ENCODE assay signal across 4 worm cellular contexts in genomic region chrV:11802508-11802907, ce11.
TF ChIP-seq lines count a peak whose summit lies in the region.

No protein-coding gene starts in this region.

TF ChIP-seq in whole organism, L1 larva, 84 proteins besides CTCF, POLR2A, EP300 and RAD21 (continued from another document):
- TF ChIP-seq nhr-85 (tag; lab: Kevin White, UChicago) = peak; percentile 99
- peak; percentile 11 for TF ChIP-seq lin-13 (GFP tag; optimal IDR thresholded peaks at IDR 0.05; lab: Kevin White, UChicago)
- TF ChIP-seq grh-1 (GFP tag; IDR thresholded peaks at IDR 0.05; lab: Robert Waterston, UW) = peak; percentile 86
- no peak for TF ChIP-seq pqm-1 (tag; optimal IDR thresholded peaks at IDR 0.05; lab: Kevin White, UChicago)
- TF ChIP-seq nhr-47 (tag; optimal IDR thresholded peaks at IDR 0.05; lab: Kevin White, UChicago) = peak; percentile 73
- TF ChIP-seq lin-35 (GFP tag; optimal IDR thresholded peaks at IDR 0.05; lab: Kevin White, UChicago) = peak in 1 of 2 experiments; percentile 69
- TF ChIP-seq nhr-237 (tag; optimal IDR thresholded peaks at IDR 0.05; lab: Kevin White, UChicago) = no peak
- TF ChIP-seq nhr-19 (GFP tag; conservative IDR thresholded peaks at IDR 0.05; lab: Robert Waterston, UW) = peak; percentile 81
- peak; percentile 48 for TF ChIP-seq C16A3.4 (tag; optimal IDR thresholded peaks at IDR 0.05; lab: Kevin White, UChicago)
- peak; percentile 27 for TF ChIP-seq jun-1 (tag; optimal IDR thresholded peaks at IDR 0.05; lab: Kevin White, UChicago)
- TF ChIP-seq pag-3 (tag; optimal IDR thresholded peaks at IDR 0.05; lab: Kevin White, UChicago; ENCODE audit: borderline replicate concordance, insufficient read depth) = no peak
- peak; percentile 95 for TF ChIP-seq nhr-20 (tag; optimal IDR thresholded peaks at IDR 0.05; lab: Kevin White, UChicago)
- TF ChIP-seq elt-3 (tag; optimal IDR thresholded peaks at IDR 0.05; lab: Kevin White, UChicago) = peak; percentile 84 to 100 (median 98)
- no peak for TF ChIP-seq vab-15 (tag; optimal IDR thresholded peaks at IDR 0.05; lab: Kevin White, UChicago)
- no peak for TF ChIP-seq snpc-4 (tag; optimal IDR thresholded peaks at IDR 0.05; lab: Kevin White, UChicago)
- peak; percentile 30 to 61 for TF ChIP-seq lsy-2 (tag; optimal IDR thresholded peaks at IDR 0.05; lab: Kevin White, UChicago)
- TF ChIP-seq zag-1 (tag; optimal IDR thresholded peaks at IDR 0.05; lab: Kevin White, UChicago) = no peak
- TF ChIP-seq fkh-4 (tag; optimal IDR thresholded peaks at IDR 0.05; lab: Kevin White, UChicago; ENCODE audit: borderline replicate concordance) = no peak
- peak; percentile 89 for TF ChIP-seq nhr-90 (tag; optimal IDR thresholded peaks at IDR 0.05; lab: Kevin White, UChicago; ENCODE audit: poor library complexity)
- TF ChIP-seq hlh-17 (GFP tag; optimal IDR thresholded peaks at IDR 0.05; lab: Kevin White, UChicago; ENCODE audit: borderline replicate concordance) = no peak
- TF ChIP-seq egl-27 (tag; optimal IDR thresholded peaks at IDR 0.05; lab: Kevin White, UChicago) = peak in 1 of 2 experiments; percentile 60
- TF ChIP-seq nhr-77 (tag; optimal IDR thresholded peaks at IDR 0.05; lab: Kevin White, UChicago) = peak; percentile 45
- TF ChIP-seq ceh-8 (GFP tag; optimal IDR thresholded peaks at IDR 0.05; lab: Kevin White, UChicago) = no peak
- peak; percentile 77 for TF ChIP-seq snu-23 (GFP tag; optimal IDR thresholded peaks at IDR 0.05; lab: Kevin White, UChicago)
- no peak for TF ChIP-seq fkh-10 (GFP tag; optimal IDR thresholded peaks at IDR 0.05; lab: Kevin White, UChicago)
- TF ChIP-seq lin-14 (GFP tag; optimal IDR thresholded peaks at IDR 0.05; lab: Kevin White, UChicago) = peak; percentile 89
- peak in 1 of 3 experiments; percentile 22 for TF ChIP-seq dpl-1 (GFP tag; optimal IDR thresholded peaks at IDR 0.05; lab: Kevin White, UChicago)
- TF ChIP-seq efl-1 (optimal IDR thresholded peaks at IDR 0.05; lab: Kevin White, UChicago) = no peak
- peak in 1 of 2 experiments; percentile 1 for TF ChIP-seq efl-1 (GFP tag; optimal IDR thresholded peaks at IDR 0.05 in 1 of 2; lab: Kevin White, UChicago)
- no peak for TF ChIP-seq fkh-8 (tag; optimal IDR thresholded peaks at IDR 0.05; lab: Kevin White, UChicago)
- TF ChIP-seq mdl-1 (tag; optimal IDR thresholded peaks at IDR 0.05; lab: Kevin White, UChicago) = peak; percentile 23 to 98

TF ChIP-seq in whole organism, L2 larva, 48 proteins besides CTCF, POLR2A, EP300 and RAD21 (continued from another document):
- TF ChIP-seq nhr-21 (tag; optimal IDR thresholded peaks at IDR 0.05; lab: Kevin White, UChicago) (peak; percentile 99), lin-13 (GFP tag; optimal IDR thresholded peaks at IDR 0.05; lab: Kevin White, UChicago) (no peak), unc-55 (GFP tag; optimal IDR thresholded peaks at IDR 0.05; lab: Kevin White, UChicago) (no peak), Y55F3AM.14 (GFP tag; optimal IDR thresholded peaks at IDR 0.05; lab: Kevin White, UChicago) (peak; percentile 83), nhr-12 (tag; optimal IDR thresholded peaks at IDR 0.05; lab: Kevin White, UChicago) (no peak), sma-3 (GFP tag; optimal IDR thresholded peaks at IDR 0.05; lab: Kevin White, UChicago) (peak; percentile 99), elt-1 (tag; optimal IDR thresholded peaks at IDR 0.05; lab: Kevin White, UChicago) (no peak), unc-39 (tag; optimal IDR thresholded peaks at IDR 0.05; lab: Kevin White, UChicago) (no peak), ceh-82 (tag; optimal IDR thresholded peaks at IDR 0.05; lab: Kevin White, UChicago) (no peak), ama-1 (optimal IDR thresholded peaks at IDR 0.05; lab: Kevin White, UChicago) (no peak), egl-27 (tag; optimal IDR thresholded peaks at IDR 0.05; lab: Kevin White, UChicago) (peak; percentile 91), snpc-4 (tag; optimal IDR thresholded peaks at IDR 0.05; lab: Kevin White, UChicago) (no peak), C34F6.9 (tag; optimal IDR thresholded peaks at IDR 0.05; lab: Kevin White, UChicago) (no peak), zag-1 (tag; optimal IDR thresholded peaks at IDR 0.05; lab: Kevin White, UChicago) (no peak), ceh-16 (tag; optimal IDR thresholded peaks at IDR 0.05; lab: Kevin White, UChicago) (no peak), ztf-4 (tag; optimal IDR thresholded peaks at IDR 0.05; lab: Kevin White, UChicago) (no peak), nhr-23 (tag; optimal IDR thresholded peaks at IDR 0.05; lab: Kevin White, UChicago) (no peak), nhr-129 (tag; optimal IDR thresholded peaks at IDR 0.05; lab: Kevin White, UChicago) (peak; percentile 31), crh-2 (tag; optimal IDR thresholded peaks at IDR 0.05; lab: Kevin White, UChicago) (peak; percentile 84), lin-11 (tag; optimal IDR thresholded peaks at IDR 0.05; lab: Kevin White, UChicago) (no peak), nhr-25 (tag; optimal IDR thresholded peaks at IDR 0.05; lab: Kevin White, UChicago) (peak; percentile 96), mdl-1 (tag; optimal IDR thresholded peaks at IDR 0.05; lab: Kevin White, UChicago) (peak; percentile 79 to 89), nhr-11 (tag; optimal IDR thresholded peaks at IDR 0.05; lab: Kevin White, UChicago) (no peak), dmd-4 (tag; optimal IDR thresholded peaks at IDR 0.05; lab: Kevin White, UChicago) (no peak), R02D3.7 (tag; optimal IDR thresholded peaks at IDR 0.05; lab: Kevin White, UChicago) (no peak)

TF ChIP-seq in whole organism, L3 larva, 47 proteins besides CTCF, POLR2A, EP300 and RAD21 (continued from another document):
- TF ChIP-seq fkh-10 (GFP tag; optimal IDR thresholded peaks at IDR 0.05; lab: Kevin White, UChicago) = no peak
- TF ChIP-seq unc-39 (tag; optimal IDR thresholded peaks at IDR 0.05; lab: Kevin White, UChicago) = no peak
- TF ChIP-seq ceh-28 (tag; optimal IDR thresholded peaks at IDR 0.05; lab: Kevin White, UChicago) = peak; percentile 41
- TF ChIP-seq ztf-11 (tag; optimal IDR thresholded peaks at IDR 0.05; lab: Kevin White, UChicago) = no peak
- TF ChIP-seq mdl-1 (tag; optimal IDR thresholded peaks at IDR 0.05; lab: Kevin White, UChicago) = peak; percentile 76
- peak; percentile 65 for TF ChIP-seq lsy-12 (tag; optimal IDR thresholded peaks at IDR 0.05; lab: Kevin White, UChicago)
- peak; percentile 69 for TF ChIP-seq R02D3.7 (tag; optimal IDR thresholded peaks at IDR 0.05; lab: Kevin White, UChicago)
- peak; percentile 32 for TF ChIP-seq elt-2 (tag; optimal IDR thresholded peaks at IDR 0.05; lab: Kevin White, UChicago)
TF ChIP-seq in whole organism, L3 larva: peak in this region for 15.

TF ChIP-seq in whole organism, L4 larva, 104 proteins besides CTCF, POLR2A, EP300 and RAD21 (continued from another document):
- no peak for TF ChIP-seq egl-27 (tag; optimal IDR thresholded peaks at IDR 0.05; lab: Kevin White, UChicago)
- no peak for TF ChIP-seq zip-2 (tag; optimal IDR thresholded peaks at IDR 0.05; lab: Kevin White, UChicago)
- peak; percentile 45; the same call in 1 of the 2 replicates for TF ChIP-seq ctbp-1 (GFP tag; IDR thresholded peaks at IDR 0.05; lab: Robert Waterston, UW)
- TF ChIP-seq tra-1 (GFP tag; IDR thresholded peaks at IDR 0.05; lab: Robert Waterston, UW) = peak; percentile 61; the same call in 1 of the 2 replicates
- no peak; the same call in 1 of the 2 replicates for TF ChIP-seq php-3 (GFP tag; IDR thresholded peaks at IDR 0.05; lab: Robert Waterston, UW)
- no peak for TF ChIP-seq mxl-2 (GFP tag; conservative IDR thresholded peaks at IDR 0.05; lab: Robert Waterston, UW)
- peak; percentile 86 for TF ChIP-seq gei-8 (GFP tag; optimal IDR thresholded peaks at IDR 0.05; lab: Kevin White, UChicago)
- peak in 1 of 2 experiments; percentile 73 for TF ChIP-seq lsy-2 (tag; optimal IDR thresholded peaks at IDR 0.05; lab: Kevin White, UChicago)
- no peak for TF ChIP-seq lin-39 (tag; optimal IDR thresholded peaks at IDR 0.05; lab: Kevin White, UChicago)
- TF ChIP-seq T26A8.4 (GFP tag; IDR thresholded peaks at IDR 0.05; lab: Robert Waterston, UW) = peak; percentile 34; the same call in 1 of the 2 replicates
- TF ChIP-seq madf-9 (GFP tag; conservative IDR thresholded peaks at IDR 0.05; lab: Robert Waterston, UW) = no peak
- 0 out of 2 replicates have a peak, but pooled peaks have one; percentile 11 for TF ChIP-seq hmg-1.1 (GFP tag; IDR thresholded peaks at IDR 0.05; lab: Robert Waterston, UW)
- peak; percentile 89 for TF ChIP-seq hlh-11 (tag; optimal IDR thresholded peaks at IDR 0.05; lab: Kevin White, UChicago)
- no peak for TF ChIP-seq zfp-2 (tag; optimal IDR thresholded peaks at IDR 0.05; lab: Kevin White, UChicago)
- no peak for TF ChIP-seq Y5F2A.4 (GFP tag; optimal IDR thresholded peaks at IDR 0.05; lab: Kevin White, UChicago)
- no peak for TF ChIP-seq ceh-62 (tag; optimal IDR thresholded peaks at IDR 0.05; lab: Kevin White, UChicago)
- no peak for TF ChIP-seq vab-7 (GFP tag; IDR thresholded peaks at IDR 0.05; lab: Robert Waterston, UW)
- peak; percentile 6 for TF ChIP-seq rbr-2 (tag; optimal IDR thresholded peaks at IDR 0.05; lab: Kevin White, UChicago)
- TF ChIP-seq nhr-48 (tag; optimal IDR thresholded peaks at IDR 0.05; lab: Kevin White, UChicago) = peak; percentile 98
- TF ChIP-seq madf-5 (GFP tag; IDR thresholded peaks at IDR 0.05; lab: Robert Waterston, UW) = no peak
- peak; percentile 87 for TF ChIP-seq dmd-6 (GFP tag; IDR thresholded peaks at IDR 0.05; lab: Robert Waterston, UW)
- TF ChIP-seq ztf-7 (tag; optimal IDR thresholded peaks at IDR 0.05; lab: Kevin White, UChicago) = no peak
- peak; percentile 39 for TF ChIP-seq pqm-1 (tag; optimal IDR thresholded peaks at IDR 0.05; lab: Kevin White, UChicago)
- TF ChIP-seq nhr-237 (tag; optimal IDR thresholded peaks at IDR 0.05; lab: Kevin White, UChicago) = peak; percentile 24
- no peak for TF ChIP-seq F37D6.2 (tag; optimal IDR thresholded peaks at IDR 0.05; lab: Kevin White, UChicago)
- TF ChIP-seq snpc-1.2 (GFP tag; IDR thresholded peaks at IDR 0.05; lab: Robert Waterston, UW) = no peak
- no peak for TF ChIP-seq lir-3 (tag; optimal IDR thresholded peaks at IDR 0.05; lab: Kevin White, UChicago)
- TF ChIP-seq egl-43 (GFP tag; IDR thresholded peaks at IDR 0.05; lab: Robert Waterston, UW) = no peak
- no peak for TF ChIP-seq ceh-32 (tag; optimal IDR thresholded peaks at IDR 0.05; lab: Kevin White, UChicago; ENCODE audit: poor library complexity)
- no peak for TF ChIP-seq ama-1 (optimal IDR thresholded peaks at IDR 0.05; lab: Kevin White, UChicago)
- peak; percentile 87 for TF ChIP-seq aha-1 (tag; lab: Kevin White, UChicago)
- TF ChIP-seq nhr-76 (tag; optimal IDR thresholded peaks at IDR 0.05; lab: Kevin White, UChicago) = no peak
- TF ChIP-seq ztf-11 (tag; optimal IDR thresholded peaks at IDR 0.05; lab: Kevin White, UChicago) = no peak
- no peak for TF ChIP-seq daf-12 (tag; optimal IDR thresholded peaks at IDR 0.05; lab: Kevin White, UChicago)
- no peak for TF ChIP-seq spr-3 (GFP tag; optimal IDR thresholded peaks at IDR 0.05; lab: Kevin White, UChicago)
- TF ChIP-seq R02D3.7 (tag; optimal IDR thresholded peaks at IDR 0.05; lab: Kevin White, UChicago) = no peak
- TF ChIP-seq sdz-12 (GFP tag; optimal IDR thresholded peaks at IDR 0.05; lab: Kevin White, UChicago) = no peak
- no peak for TF ChIP-seq lim-7 (GFP tag; IDR thresholded peaks at IDR 0.05; lab: Robert Waterston, UW)
- TF ChIP-seq F10B5.3 (tag; optimal IDR thresholded peaks at IDR 0.05; lab: Kevin White, UChicago) = no peak
- no peak for TF ChIP-seq ceh-28 (tag; optimal IDR thresholded peaks at IDR 0.05; lab: Kevin White, UChicago)
- no peak for TF ChIP-seq ZK546.5 (tag; optimal IDR thresholded peaks at IDR 0.05; lab: Kevin White, UChicago)
- TF ChIP-seq snpc-4 (tag; optimal IDR thresholded peaks at IDR 0.05; lab: Kevin White, UChicago) = no peak
- no peak for TF ChIP-seq daf-16 (GFP tag; optimal IDR thresholded peaks at IDR 0.05; lab: Kevin White, UChicago)
- TF ChIP-seq daf-16 (tag; optimal IDR thresholded peaks at IDR 0.05; lab: Kevin White, UChicago) = no peak
- TF ChIP-seq set-16 (GFP tag; IDR thresholded peaks at IDR 0.05; lab: Robert Waterston, UW) = no peak
- TF ChIP-seq mep-1 (tag; optimal IDR thresholded peaks at IDR 0.05; lab: Kevin White, UChicago) = peak; percentile 48
- no peak for TF ChIP-seq spr-1 (tag; optimal IDR thresholded peaks at IDR 0.05; lab: Kevin White, UChicago)
- TF ChIP-seq nhr-28 (tag; optimal IDR thresholded peaks at IDR 0.05; lab: Kevin White, UChicago) = peak; percentile 86
- TF ChIP-seq dmd-8 (GFP tag; IDR thresholded peaks at IDR 0.05; lab: Robert Waterston, UW) = no peak
- no peak for TF ChIP-seq nhr-6 (tag; optimal IDR thresholded peaks at IDR 0.05; lab: Kevin White, UChicago)
- TF ChIP-seq duxl-1 (tag; optimal IDR thresholded peaks at IDR 0.05; lab: Kevin White, UChicago; ENCODE audit: poor library complexity) = no peak
- no peak for TF ChIP-seq D1046.2 (GFP tag; IDR thresholded peaks at IDR 0.05; lab: Robert Waterston, UW)
- no peak for TF ChIP-seq ZK337.2 (GFP tag; IDR thresholded peaks at IDR 0.05; lab: Robert Waterston, UW)
- TF ChIP-seq lin-1 (GFP tag; IDR thresholded peaks at IDR 0.05; lab: Robert Waterston, UW) = no peak
- no peak for TF ChIP-seq nhr-10 (tag; optimal IDR thresholded peaks at IDR 0.05; lab: Kevin White, UChicago)
- peak in 1 of 2 experiments; percentile 95 for TF ChIP-seq unc-62 (GFP tag; optimal IDR thresholded peaks at IDR 0.05 in 1 of 2; lab: Kevin White, UChicago)
- TF ChIP-seq unc-62 (tag; optimal IDR thresholded peaks at IDR 0.05; lab: Kevin White, UChicago) = no peak
- TF ChIP-seq lin-29 (GFP tag; IDR thresholded peaks at IDR 0.05; lab: Robert Waterston, UW) = no peak
- TF ChIP-seq nhr-42 (GFP tag; IDR thresholded peaks at IDR 0.05; lab: Robert Waterston, UW) = no peak
- no peak for TF ChIP-seq nhr-11 (tag; optimal IDR thresholded peaks at IDR 0.05; lab: Kevin White, UChicago)
- TF ChIP-seq attf-4 (tag; optimal IDR thresholded peaks at IDR 0.05; lab: Kevin White, UChicago) = no peak
- no peak for TF ChIP-seq hif-1 (tag; optimal IDR thresholded peaks at IDR 0.05; lab: Kevin White, UChicago)
- TF ChIP-seq ceh-20 (GFP tag; IDR thresholded peaks at IDR 0.05; lab: Robert Waterston, UW) = peak; percentile 75; the same call in 1 of the 2 replicates
- no peak for TF ChIP-seq zag-1 (tag; optimal IDR thresholded peaks at IDR 0.05; lab: Kevin White, UChicago)
- TF ChIP-seq F49E8.2 (tag; optimal IDR thresholded peaks at IDR 0.05; lab: Kevin White, UChicago; ENCODE audit: borderline replicate concordance) = no peak
- no peak for TF ChIP-seq dmd-9 (GFP tag; IDR thresholded peaks at IDR 0.05; lab: Robert Waterston, UW)
- TF ChIP-seq mes-2 (tag; optimal IDR thresholded peaks at IDR 0.05; lab: Kevin White, UChicago; ENCODE audit: poor library complexity, severe bottlenecking) = no peak
- TF ChIP-seq cey-2 (tag; optimal IDR thresholded peaks at IDR 0.05; lab: Kevin White, UChicago; ENCODE audit: borderline replicate concordance, insufficient read depth) = peak; percentile 94
- TF ChIP-seq pha-4 (GFP tag; IDR thresholded peaks at IDR 0.05; lab: Robert Waterston, UW) = no peak
- TF ChIP-seq pha-4 (tag; optimal IDR thresholded peaks at IDR 0.05; lab: Kevin White, UChicago) = no peak
- no peak for TF ChIP-seq ceh-82 (tag; optimal IDR thresholded peaks at IDR 0.05; lab: Kevin White, UChicago)
